Worm (Caenorhabditis elegans) whole organism, mixed stage, embryonic: ENCODE measurements around the gene gar-3.

Source experiments
- M03D4.4 ChIP-seq: sonication (generic microtip); optimal IDR thresholded peaks from 2 replicates; lab custom pipeline; 2017; ENCODE audit warnings: mild to moderate bottlenecking, missing genetic modification characterization, missing compliant biosample characterization
- bed-3 ChIP-seq: fragments of 200-800 bp; sonication (Bioruptor generic); optimal IDR thresholded peaks from 3 replicates; lab custom pipeline; 2018; ENCODE audit warnings: mild to moderate bottlenecking, missing genetic modification characterization, moderate library complexity, missing compliant biosample characterization
- blmp-1 ChIP-seq: fragments of 150-350 bp; optimal IDR thresholded peaks from 2 replicates; lab custom pipeline; 2014; ENCODE audit warnings: missing biosample characterization, missing genetic modification characterization
- ceh-39 ChIP-seq: fragments of 150-350 bp; optimal IDR thresholded peaks from 2 replicates; lab custom pipeline; 2014; ENCODE audit warnings: missing biosample characterization, missing genetic modification characterization
- ceh-83 ChIP-seq: fragments of 200-800 bp; sonication (Bioruptor generic); optimal IDR thresholded peaks from 2 replicates; lab custom pipeline; 2018; ENCODE audit warnings: mild to moderate bottlenecking, missing genetic modification characterization, missing compliant biosample characterization
- ces-1 ChIP-seq: fragments of 150-350 bp; optimal IDR thresholded peaks from 2 replicates; lab custom pipeline; 2014; ENCODE audit warnings: missing biosample characterization, missing genetic modification reagents, missing genetic modification characterization
- cnd-1 ChIP-seq: fragments of 200-800 bp; sonication (Bioruptor generic); optimal IDR thresholded peaks from 2 replicates; lab custom pipeline; 2018; ENCODE audit warnings: mild to moderate bottlenecking, missing genetic modification characterization, missing compliant biosample characterization
- drap-1 ChIP-seq: fragments of 200-800 bp; sonication (Bioruptor generic); optimal IDR thresholded peaks from 3 replicates; lab custom pipeline; 2018; ENCODE audit warnings: mild to moderate bottlenecking, missing genetic modification characterization, missing compliant biosample characterization
- flh-1 ChIP-seq: fragments of 200-800 bp; sonication (Bioruptor generic); optimal IDR thresholded peaks from 2 replicates; lab custom pipeline; 2018; ENCODE audit warnings: mild to moderate bottlenecking, missing genetic modification characterization, moderate library complexity, missing compliant biosample characterization
- ham-2 ChIP-seq: fragments of 200-800 bp; sonication (Bioruptor generic); optimal IDR thresholded peaks from 2 replicates; lab custom pipeline; 2018; ENCODE audit warnings: mild to moderate bottlenecking, missing genetic modification characterization, missing compliant biosample characterization
- hlh-1 ChIP-seq: fragments of 150-350 bp; optimal IDR thresholded peaks from 2 replicates; lab custom pipeline; 2014; ENCODE audit warnings: missing biosample characterization, missing genetic modification reagents, missing genetic modification characterization
- lin-32 ChIP-seq: fragments of 200-800 bp; sonication (Bioruptor generic); optimal IDR thresholded peaks from 2 replicates; lab custom pipeline; 2018; ENCODE audit warnings: mild to moderate bottlenecking, missing genetic modification characterization, missing compliant biosample characterization
- lsy-2 ChIP-seq: fragments of 150-350 bp; optimal IDR thresholded peaks from 2 replicates; lab custom pipeline; 2014; ENCODE audit warnings: missing biosample characterization, missing genetic modification characterization
- mab-5 ChIP-seq: fragments of 150-350 bp; optimal IDR thresholded peaks from 2 replicates; lab custom pipeline; 2014; ENCODE audit warnings: missing biosample characterization, missing genetic modification characterization
- mep-1 ChIP-seq: fragments of 150-350 bp; optimal IDR thresholded peaks from 2 replicates; lab custom pipeline; 2017; ENCODE audit warnings: missing biosample characterization, missing genetic modification reagents, missing genetic modification characterization, inconsistent platforms
- mls-2 ChIP-seq: sonication (generic microtip); optimal IDR thresholded peaks from 2 replicates; lab custom pipeline; 2016; ENCODE audit warnings: mild to moderate bottlenecking, missing genetic modification characterization, moderate library complexity, missing compliant biosample characterization
- nhr-12 ChIP-seq: fragments of 150-350 bp; optimal IDR thresholded peaks from 2 replicates; lab custom pipeline; 2014; ENCODE audit warnings: missing biosample characterization, missing genetic modification characterization
- nhr-237 ChIP-seq: fragments of 150-350 bp; optimal IDR thresholded peaks from 2 replicates; lab custom pipeline; 2014; ENCODE audit warnings: missing biosample characterization, missing genetic modification characterization
- nhr-28 ChIP-seq: fragments of 150-350 bp; optimal IDR thresholded peaks from 2 replicates; lab custom pipeline; 2014; ENCODE audit warnings: missing biosample characterization, missing genetic modification characterization
- nhr-76 ChIP-seq: sonication (generic microtip); optimal IDR thresholded peaks from 2 replicates; lab custom pipeline; 2017; ENCODE audit warnings: missing biosample characterization, missing genetic modification characterization
- pha-4 ChIP-seq: fragments of 150-350 bp; optimal IDR thresholded peaks from 2 replicates; lab custom pipeline; 2018; ENCODE audit warnings: missing biosample characterization, missing genetic modification reagents, missing genetic modification characterization
- sem-2 ChIP-seq: fragments of 200-800 bp; sonication (Bioruptor generic); optimal IDR thresholded peaks from 2 replicates; lab custom pipeline; 2018; ENCODE audit warnings: mild to moderate bottlenecking, missing genetic modification characterization, missing compliant biosample characterization
- snpc-4 ChIP-seq: fragments of 150-350 bp; optimal IDR thresholded peaks from 2 replicates; lab custom pipeline; 2014; ENCODE audit warnings: missing biosample characterization, missing genetic modification characterization
- sptf-1 ChIP-seq: sonication (generic microtip); optimal IDR thresholded peaks from 2 replicates; lab custom pipeline; 2017; ENCODE audit warnings: mild to moderate bottlenecking, missing genetic modification characterization, moderate library complexity, missing compliant biosample characterization
- unc-39 ChIP-seq: fragments of 150-350 bp; optimal IDR thresholded peaks from 2 replicates; lab custom pipeline; 2014; ENCODE audit warnings: missing biosample characterization, missing genetic modification characterization
- unc-62 ChIP-seq: fragments of 150-350 bp; optimal IDR thresholded peaks from 2 replicates; lab custom pipeline; 2014; ENCODE audit warnings: missing biosample characterization, missing genetic modification reagents, missing genetic modification characterization
- zip-8 ChIP-seq: fragments of 150-350 bp; optimal IDR thresholded peaks from 2 replicates; lab custom pipeline; 2014; ENCODE audit warnings: missing biosample characterization, missing genetic modification characterization
- ztf-11 ChIP-seq: fragments of 150-350 bp; optimal IDR thresholded peaks from 2 replicates; lab custom pipeline; 2014; ENCODE audit warnings: missing biosample characterization, missing genetic modification characterization

gar-3 gene

DNA sequence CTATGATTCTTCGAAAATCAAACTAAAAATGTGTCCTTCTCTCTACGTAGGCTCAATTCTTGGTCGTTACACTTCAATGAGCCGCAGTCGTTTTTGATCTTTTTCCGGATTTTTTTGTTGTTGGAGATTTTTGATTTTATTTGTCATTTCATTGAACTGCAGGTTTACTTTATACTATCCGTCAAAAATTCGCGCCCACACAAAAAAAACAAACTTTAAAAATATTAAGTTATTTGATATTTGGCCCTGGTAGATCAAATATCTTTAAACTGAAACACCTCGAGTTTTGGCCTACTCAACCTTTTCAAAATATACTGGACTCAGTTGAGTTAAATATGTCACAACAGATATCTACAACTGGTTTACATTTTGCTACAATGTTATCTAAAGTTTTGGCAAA, 36.2 kb upstream of the gar-3 start:
- no peak for TF ChIP-seq mab-5 (tag; lab: Kevin White, UChicago)
- no peak for TF ChIP-seq blmp-1 (tag; lab: Kevin White, UChicago)
- no peak for TF ChIP-seq nhr-28

DNA sequence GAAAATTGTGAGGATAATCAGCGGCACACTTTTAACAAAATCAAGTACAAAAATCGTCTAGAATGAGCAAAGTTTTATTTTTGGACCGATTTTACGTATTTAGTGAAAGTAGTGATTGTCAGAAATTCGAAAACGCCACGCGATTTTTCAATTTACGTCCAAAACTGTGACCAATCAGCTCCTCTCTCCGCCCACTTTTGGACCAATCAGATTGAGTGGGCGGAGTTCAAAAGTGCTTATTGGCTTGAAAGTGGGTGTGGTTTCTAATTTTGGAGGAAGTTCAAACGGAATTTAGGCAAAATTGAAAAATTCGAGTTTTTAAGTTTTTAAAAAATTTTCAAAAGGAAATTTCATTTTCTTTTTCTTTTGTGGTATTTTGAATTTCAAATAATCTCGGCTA, 34.9 kb upstream of the gar-3 start:
- TF ChIP-seq bed-3 (no peak), unc-39 (tag; lab: Kevin White, UChicago) (no peak), nhr-237 (tag; lab: Kevin White, UChicago) (no peak), ceh-39 (tag; lab: Kevin White, UChicago) (no peak), ces-1 (GFP tag; lab: Kevin White, UChicago) (no peak), sem-2 (GFP tag; lab: Kevin White, UChicago) (no peak), nhr-28 (no peak), flh-1 (GFP tag; lab: Kevin White, UChicago) (no peak), nhr-12 (tag; lab: Kevin White, UChicago) (no peak), pha-4 (tag; lab: Kevin White, UChicago) (no peak), mls-2 (no peak)

DNA sequence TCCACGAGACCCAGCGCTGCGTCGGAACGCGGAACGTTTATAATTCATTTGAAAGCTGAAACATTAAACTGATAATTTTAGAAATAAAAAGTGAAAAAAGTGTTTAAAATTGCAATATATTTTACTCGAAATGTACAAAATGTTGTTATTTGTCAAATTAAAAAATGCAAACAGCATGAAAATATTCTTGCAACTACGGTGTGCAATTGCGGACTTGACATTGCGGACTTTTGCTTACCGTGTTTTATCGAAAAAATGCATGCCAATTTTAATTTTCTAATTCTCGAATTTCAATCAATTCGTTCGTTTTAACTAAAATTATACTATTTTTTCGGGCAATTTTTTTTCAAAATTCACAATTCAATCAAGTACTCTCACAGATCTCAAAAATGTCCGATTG, 32.6 kb upstream of the gar-3 start, which contains the start of the genes R11H6.5 and ccnk-1:
Gene R11H6.5, minus strand, starts transcription at position 55 of the 400 bp plus-strand sequence.
Gene ccnk-1, plus strand, starts transcription at position 381 of the 400 bp plus-strand sequence.
- TF ChIP-seq nhr-237 (tag; lab: Kevin White, UChicago) (peak; percentile 4), flh-1 (GFP tag; lab: Kevin White, UChicago) (no peak), mep-1 (peak; percentile 38), lsy-2 (tag; lab: Kevin White, UChicago) (peak; percentile 98)

ce11 chrV:14610781-14611180, 31.3 kb upstream of the gar-3 start:
- no peak for TF ChIP-seq drap-1 (GFP tag; lab: Kevin White, UChicago)
- no peak for TF ChIP-seq mep-1
- TF ChIP-seq ztf-11 (tag; lab: Kevin White, UChicago), result no peak
- no peak for TF ChIP-seq snpc-4 (tag; lab: Kevin White, UChicago)
- no peak for TF ChIP-seq nhr-237 (tag; lab: Kevin White, UChicago)
- TF ChIP-seq nhr-76, result no peak
- TF ChIP-seq M03D4.4 (tag; lab: Kevin White, UChicago), result no peak
- no peak for TF ChIP-seq ham-2
- no peak for TF ChIP-seq zip-8

- no peak for TF ChIP-seq ztf-11 (tag; lab: Kevin White, UChicago)
- TF ChIP-seq mab-5 (tag; lab: Kevin White, UChicago), result no peak
- no peak for TF ChIP-seq unc-62 (GFP tag; lab: Kevin White, UChicago)
- TF ChIP-seq snpc-4 (tag; lab: Kevin White, UChicago), result no peak
- TF ChIP-seq, all 35 proteins: peak for 0
These were observed 30.1 kb upstream of the gar-3 start, which contains the start of gene R11H6.4 for ce11 chrV:14609643-14610042. R11H6.4 (plus strand) TSS chrV:14609943.

ce11 chrV:14603755-14604154, 24.2 kb upstream of the gar-3 start:
- TF ChIP-seq ceh-39 (tag; lab: Kevin White, UChicago), result no peak
- TF ChIP-seq ces-1 (GFP tag; lab: Kevin White, UChicago), result no peak
- no peak for TF ChIP-seq cnd-1 (tag; lab: Kevin White, UChicago)
- no peak for TF ChIP-seq sem-2 (GFP tag; lab: Kevin White, UChicago)
- no peak for TF ChIP-seq nhr-76
- no peak for TF ChIP-seq unc-62 (GFP tag; lab: Kevin White, UChicago)
- TF ChIP-seq ceh-83 (GFP tag; lab: Kevin White, UChicago), result no peak
- no peak for TF ChIP-seq bed-3
- TF ChIP-seq nhr-12 (tag; lab: Kevin White, UChicago), result no peak
- TF ChIP-seq mls-2, result no peak
- TF ChIP-seq blmp-1 (tag; lab: Kevin White, UChicago), result no peak
- TF ChIP-seq lsy-2 (tag; lab: Kevin White, UChicago), result no peak
- TF ChIP-seq zip-8, result no peak
- no peak for TF ChIP-seq lin-32 (GFP tag; lab: Kevin White, UChicago)
- TF ChIP-seq snpc-4 (tag; lab: Kevin White, UChicago), result no peak

DNA sequence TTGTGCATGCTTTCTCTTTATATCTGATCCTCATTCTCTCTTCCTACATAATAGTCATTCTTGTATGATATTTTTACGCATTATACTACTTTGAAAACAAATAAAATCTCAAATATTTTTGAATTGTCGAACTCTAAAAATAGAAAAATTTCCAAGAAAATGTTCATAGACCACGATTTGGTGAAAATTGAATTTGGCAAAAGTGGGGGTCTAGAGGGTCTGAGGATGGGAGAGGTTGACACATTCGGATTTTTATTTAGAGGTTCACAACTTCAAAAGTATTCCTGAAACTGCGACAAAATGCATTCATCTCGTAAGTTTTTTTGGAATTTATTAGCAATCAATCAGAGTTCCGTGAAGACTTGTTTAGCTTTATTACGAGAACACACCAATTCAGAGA, 20.5 kb upstream of the gar-3 start, which contains the start of gene glb-22:
Gene glb-22, plus strand, starts transcription at position 301 of the 400 bp plus-strand sequence.
- TF ChIP-seq unc-39 (tag; lab: Kevin White, UChicago) (no peak), ces-1 (GFP tag; lab: Kevin White, UChicago) (no peak), nhr-12 (tag; lab: Kevin White, UChicago) (no peak), hlh-1 (tag; lab: Kevin White, UChicago) (no peak), lin-32 (GFP tag; lab: Kevin White, UChicago) (no peak), mab-5 (tag; lab: Kevin White, UChicago) (no peak), sptf-1 (tag; lab: Kevin White, UChicago) (no peak), M03D4.4 (tag; lab: Kevin White, UChicago) (no peak), drap-1 (GFP tag; lab: Kevin White, UChicago) (no peak), flh-1 (GFP tag; lab: Kevin White, UChicago) (no peak), zip-8 (no peak)
